Worm (Caenorhabditis elegans): ENCODE measurements around the gene T14A8.2.

The T14A8.2 gene

ce11 chrIV:7794709-7795108 is 27.7 kb downstream of the T14A8.2 start, which contains the start of gene ntp-1:
TSS of gene ntp-1 (minus strand) at chrIV:7794809.
- no peak for TF ChIP-seq pat-9 (tag; optimal IDR thresholded peaks at IDR 0.05)

ce11 chrIV:7791821-7792446 is 30.5 kb downstream of the T14A8.2 start, which contains the start of gene C33H5.13:
TSS of gene C33H5.13 (minus strand) at chrIV:7792263.
- no peak for TF ChIP-seq fkh-6 (tag; optimal IDR thresholded peaks at IDR 0.05)
- TF ChIP-seq ztf-16 (tag; optimal IDR thresholded peaks at IDR 0.05), result no peak
- no peak for TF ChIP-seq K09A11.1 (tag; optimal IDR thresholded peaks at IDR 0.05; ENCODE audit: insufficient read depth)
- no peak for TF ChIP-seq ceh-2 (tag; optimal IDR thresholded peaks at IDR 0.05)
- TF ChIP-seq ttx-3 (tag; optimal IDR thresholded peaks at IDR 0.05), result no peak
- TF ChIP-seq elt-4 (tag; optimal IDR thresholded peaks at IDR 0.05), result no peak
- TF ChIP-seq hlh-6 (tag; optimal IDR thresholded peaks at IDR 0.05), result no peak
- TF ChIP-seq unc-42 (tag; optimal IDR thresholded peaks at IDR 0.05), result no peak
- TF ChIP-seq ref-2 (tag; optimal IDR thresholded peaks at IDR 0.05), result no peak
- TF ChIP-seq tbx-2 (tag; optimal IDR thresholded peaks at IDR 0.05), result no peak
- TF ChIP-seq mec-3 (tag; optimal IDR thresholded peaks at IDR 0.05; ENCODE audit: borderline replicate concordance), result no peak
- TF ChIP-seq ceh-34 (tag; optimal IDR thresholded peaks at IDR 0.05), result no peak
- TF ChIP-seq unc-3 (GFP tag; conservative IDR thresholded peaks at IDR 0.05), result no peak
- TF ChIP-seq unc-3 (tag; optimal IDR thresholded peaks at IDR 0.05), result no peak
- no peak for TF ChIP-seq F13H6.1 (tag; optimal IDR thresholded peaks at IDR 0.05)
- no peak for TF ChIP-seq odd-2 (tag; optimal IDR thresholded peaks at IDR 0.05)
- no peak for TF ChIP-seq elt-2 (tag; optimal IDR thresholded peaks at IDR 0.05)
- no peak for TF ChIP-seq ceh-22 (tag; optimal IDR thresholded peaks at IDR 0.05)
- TF ChIP-seq lim-6 (tag; optimal IDR thresholded peaks at IDR 0.05), result no peak

ce11 chrIV:7790801-7791588 is 31.4 kb downstream of the T14A8.2 start, which contains the start of gene rsp-6:
TSS of gene rsp-6 (minus strand) at chrIV:7791229.
- TF ChIP-seq T23F11.4 (GFP tag; optimal IDR thresholded peaks at IDR 0.05) (no peak), ceh-18 (tag; optimal IDR thresholded peaks at IDR 0.05) (peak; percentile 71), ref-2 (tag; optimal IDR thresholded peaks at IDR 0.05) (peak; percentile 53), ceh-6 (GFP tag; optimal IDR thresholded peaks at IDR 0.05) (no peak), ceh-2 (tag; optimal IDR thresholded peaks at IDR 0.05) (no peak), hlh-30 (tag; optimal IDR thresholded peaks at IDR 0.05; ENCODE audit: insufficient read depth) (peak; percentile 25), nfya-1 (tag; optimal IDR thresholded peaks at IDR 0.05) (peak; percentile 95), K09A11.1 (tag; optimal IDR thresholded peaks at IDR 0.05; ENCODE audit: insufficient read depth) (no peak), ceh-30 (tag; optimal IDR thresholded peaks at IDR 0.05) (no peak), dve-1 (tag; optimal IDR thresholded peaks at IDR 0.05) (peak; percentile 75), madf-2 (tag; optimal IDR thresholded peaks at IDR 0.05) (no peak), ceh-9 (tag; optimal IDR thresholded peaks at IDR 0.05) (no peak), tbx-2 (tag; optimal IDR thresholded peaks at IDR 0.05) (peak; percentile 79), fkh-6 (tag; optimal IDR thresholded peaks at IDR 0.05) (no peak), hlh-8 (tag; optimal IDR thresholded peaks at IDR 0.05) (no peak), fkh-10 (GFP tag; optimal IDR thresholded peaks at IDR 0.05) (no peak), unc-55 (GFP tag; optimal IDR thresholded peaks at IDR 0.05) (peak; percentile 83), unc-86 (tag; optimal IDR thresholded peaks at IDR 0.05) (peak; percentile 60), C38D4.7 (GFP tag; optimal IDR thresholded peaks at IDR 0.05) (no peak), unc-42 (tag; optimal IDR thresholded peaks at IDR 0.05) (peak; percentile 88), eyg-1 (tag; optimal IDR thresholded peaks at IDR 0.05) (no peak), F13H6.1 (tag; optimal IDR thresholded peaks at IDR 0.05) (no peak), elt-2 (tag; optimal IDR thresholded peaks at IDR 0.05) (peak; percentile 73), sdc-2 (tag; optimal IDR thresholded peaks at IDR 0.05) (no peak), pha-2 (tag; optimal IDR thresholded peaks at IDR 0.05) (no peak), hlh-13 (GFP tag; optimal IDR thresholded peaks at IDR 0.05) (no peak), ceh-34 (tag; optimal IDR thresholded peaks at IDR 0.05) (peak; percentile 47), ceh-48 (tag; optimal IDR thresholded peaks at IDR 0.05) (peak; percentile 9), che-1 (tag; optimal IDR thresholded peaks at IDR 0.05) (no peak), ceh-31 (tag; optimal IDR thresholded peaks at IDR 0.05) (peak; percentile 82), ceh-14 (tag; optimal IDR thresholded peaks at IDR 0.05) (peak; percentile 52)
